Fruit fly (Drosophila melanogaster) whole organism, prepupa: ENCODE measurements around the gene Mst85C.

Experiments
- Blimp-1 ChIP-seq: fragments of 200-800 bp; sonication (Bioruptor generic); optimal IDR thresholded peaks from 3 replicates; lab custom pipeline; 2017; ENCODE audit warnings: missing biosample characterization, missing genetic modification characterization, mild to moderate bottlenecking, moderate library complexity, missing genetic modification reagents
- CG10631 ChIP-seq: fragments of 200-800 bp; sonication (Bioruptor generic); optimal IDR thresholded peaks from 2 replicates; lab custom pipeline; 2016; ENCODE audit warnings: missing biosample characterization, missing genetic modification characterization
- CG10669 ChIP-seq: fragments of 200-800 bp; sonication (Bioruptor generic); optimal IDR thresholded peaks from 3 replicates; lab custom pipeline; 2018; ENCODE audit warnings: missing biosample characterization, mild to moderate bottlenecking, missing genetic modification characterization, moderate library complexity
- CG11762 ChIP-seq: fragments of 200-800 bp; sonication (Bioruptor generic); optimal IDR thresholded peaks from 3 replicates; lab custom pipeline; 2016; ENCODE audit warnings: missing biosample characterization, missing genetic modification characterization; ENCODE audit not compliant: insufficient read depth
- CG15336 ChIP-seq: fragments of 200-800 bp; sonication (Bioruptor generic); IDR thresholded peaks from 2 replicates; pipeline ENCODE4 v1.3.6; 2022; ENCODE audit warnings: missing biosample characterization, missing genetic modification characterization
- CG1621 ChIP-seq: fragments of 200-800 bp; sonication (Bioruptor generic); optimal IDR thresholded peaks from 3 replicates; lab custom pipeline; 2018; ENCODE audit warnings: missing biosample characterization, mild to moderate bottlenecking, missing genetic modification characterization
- CG34406 ChIP-seq: fragments of 200-800 bp; sonication (Bioruptor generic); optimal IDR thresholded peaks from 3 replicates; lab custom pipeline; 2016; ENCODE audit warnings: missing biosample characterization, missing genetic modification characterization
- CG3919 ChIP-seq: fragments of 200-800 bp; sonication (Bioruptor generic); optimal IDR thresholded peaks from 3 replicates; lab custom pipeline; 2016; ENCODE audit warnings: missing biosample characterization, missing genetic modification characterization
- CG6163 ChIP-seq: fragments of 200-800 bp; sonication (Bioruptor generic); IDR thresholded peaks from 3 replicates; pipeline ENCODE4 v1.3.6; 2022; ENCODE audit warnings: missing biosample characterization, missing genetic modification characterization
- CG6276 ChIP-seq: fragments of 200-800 bp; sonication (Bioruptor generic); optimal IDR thresholded peaks from 2 replicates; lab custom pipeline; 2017; ENCODE audit warnings: missing biosample characterization, mild to moderate bottlenecking, missing genetic modification characterization
- CG6792 ChIP-seq: fragments of 200-800 bp; sonication (Bioruptor generic); optimal IDR thresholded peaks from 3 replicates; lab custom pipeline; 2016; ENCODE audit warnings: missing biosample characterization, missing genetic modification characterization
- CG6808 ChIP-seq: fragments of 200-800 bp; sonication (Bioruptor generic); optimal IDR thresholded peaks from 3 replicates; lab custom pipeline; 2017; ENCODE audit warnings: missing biosample characterization, missing genetic modification characterization, mild to moderate bottlenecking, moderate library complexity, missing genetic modification reagents
- CG6854 ChIP-seq: fragments of 200-800 bp; sonication (Bioruptor generic); optimal IDR thresholded peaks from 2 replicates; lab custom pipeline; 2017; ENCODE audit warnings: missing biosample characterization, mild to moderate bottlenecking, missing genetic modification characterization
- CG7368 ChIP-seq: fragments of 200-800 bp; sonication (Bioruptor generic); optimal IDR thresholded peaks from 3 replicates; lab custom pipeline; 2016; ENCODE audit warnings: missing biosample characterization, missing genetic modification characterization
- CG8119 ChIP-seq: fragments of 200-800 bp; sonication (Bioruptor generic); IDR thresholded peaks from 3 replicates; pipeline ENCODE4 v1.3.6; 2022; ENCODE audit warnings: missing biosample characterization, missing genetic modification characterization
- CG8319 ChIP-seq: fragments of 200-800 bp; sonication (Bioruptor generic); optimal IDR thresholded peaks from 3 replicates; lab custom pipeline; 2016; ENCODE audit warnings: missing biosample characterization, missing genetic modification characterization
- CG8632 ChIP-seq: fragments of 200-800 bp; sonication (Bioruptor generic); optimal IDR thresholded peaks from 3 replicates; lab custom pipeline; 2016; ENCODE audit warnings: missing biosample characterization, missing genetic modification characterization
- CG9139 ChIP-seq: fragments of 200-800 bp; sonication (Bioruptor generic); optimal IDR thresholded peaks from 3 replicates; lab custom pipeline; 2017; ENCODE audit warnings: missing biosample characterization, mild to moderate bottlenecking, missing genetic modification characterization
- Eip75B ChIP-seq: fragments of 200-800 bp; sonication (Bioruptor generic); optimal IDR thresholded peaks from 3 replicates; lab custom pipeline; 2016; ENCODE audit warnings: missing biosample characterization, missing genetic modification characterization
- Eip78C ChIP-seq: fragments of 200-800 bp; sonication (Bioruptor generic); peaks from one replicate; lab custom pipeline; 2016; ENCODE audit warnings: missing biosample characterization, missing genetic modification characterization
- Eip93F ChIP-seq: fragments of 200-800 bp; sonication (Bioruptor generic); optimal IDR thresholded peaks from 2 replicates; lab custom pipeline; 2016; ENCODE audit warnings: missing biosample characterization, mild to moderate bottlenecking, missing genetic modification characterization
- Ets21C ChIP-seq: fragments of 200-800 bp; sonication (Bioruptor generic); optimal IDR thresholded peaks from 3 replicates; lab custom pipeline; 2016; ENCODE audit warnings: missing biosample characterization, missing genetic modification characterization
- Gug ChIP-seq: fragments of 200-800 bp; sonication (Bioruptor generic); IDR thresholded peaks from 2 replicates; pipeline ENCODE4 v1.3.6; 2022; ENCODE audit warnings: missing biosample characterization, missing genetic modification characterization
- Hr38 ChIP-seq: sonication (Bioruptor generic); optimal IDR thresholded peaks from 2 replicates; lab custom pipeline; 2016; ENCODE audit warnings: missing biosample characterization, missing genetic modification characterization
- Hr39 ChIP-seq: fragments of 200-800 bp; sonication (Bioruptor generic); optimal IDR thresholded peaks from 2 replicates; lab custom pipeline; 2016; ENCODE audit warnings: missing biosample characterization, missing genetic modification characterization
- Hr4 ChIP-seq: fragments of 200-800 bp; sonication (Bioruptor generic); optimal IDR thresholded peaks from 3 replicates; lab custom pipeline; 2016; ENCODE audit warnings: missing biosample characterization, missing genetic modification characterization
- Lpt ChIP-seq: fragments of 200-800 bp; sonication (Bioruptor generic); optimal IDR thresholded peaks from 3 replicates; lab custom pipeline; 2016; ENCODE audit warnings: missing biosample characterization, missing genetic modification characterization
- Met ChIP-seq: fragments of 200-800 bp; sonication (Bioruptor generic); optimal IDR thresholded peaks from 3 replicates; lab custom pipeline; 2016; ENCODE audit warnings: missing biosample characterization, missing genetic modification characterization
- OdsH ChIP-seq: fragments of 200-800 bp; sonication (Bioruptor generic); optimal IDR thresholded peaks from 3 replicates; lab custom pipeline; 2016; ENCODE audit warnings: missing biosample characterization, missing genetic modification characterization
- Smox ChIP-seq: fragments of 200-800 bp; sonication (Bioruptor generic); optimal IDR thresholded peaks from 3 replicates; lab custom pipeline; 2016; ENCODE audit warnings: missing biosample characterization, missing genetic modification characterization
- Sox102F ChIP-seq: fragments of 200-800 bp; sonication (Bioruptor generic); optimal IDR thresholded peaks from 2 replicates; lab custom pipeline; 2016; ENCODE audit warnings: missing biosample characterization, mild to moderate bottlenecking, missing genetic modification characterization
- Sox14 ChIP-seq: fragments of 200-800 bp; sonication (Bioruptor generic); optimal IDR thresholded peaks from 3 replicates; lab custom pipeline; 2016; ENCODE audit warnings: missing biosample characterization, missing genetic modification characterization
- Sox15 ChIP-seq: fragments of 200-800 bp; sonication (Bioruptor generic); optimal IDR thresholded peaks from 3 replicates; lab custom pipeline; 2016; ENCODE audit warnings: missing biosample characterization, missing genetic modification characterization
- achi ChIP-seq: fragments of 200-800 bp; sonication (Bioruptor generic); optimal IDR thresholded peaks from 3 replicates; lab custom pipeline; 2016; ENCODE audit warnings: missing biosample characterization, missing genetic modification characterization
- cyc ChIP-seq: fragments of 200-800 bp; sonication (Bioruptor generic); optimal IDR thresholded peaks from 3 replicates; lab custom pipeline; 2016; ENCODE audit warnings: missing biosample characterization, missing genetic modification characterization
- dac ChIP-seq: fragments of 200-800 bp; sonication (Bioruptor generic); optimal IDR thresholded peaks from 2 replicates; lab custom pipeline; 2017; ENCODE audit warnings: missing biosample characterization, mild to moderate bottlenecking, missing genetic modification characterization
- dsx ChIP-seq: fragments of 200-800 bp; optimal IDR thresholded peaks from 3 replicates; lab custom pipeline; 2019; ENCODE audit warnings: missing biosample characterization, mild to moderate bottlenecking, missing genetic modification characterization, moderate library complexity; ENCODE audit not compliant: poor library complexity, severe bottlenecking
- eg ChIP-seq: fragments of 200-800 bp; sonication (Bioruptor generic); IDR thresholded peaks from 3 replicates; pipeline ENCODE4 v1.3.6; 2022; ENCODE audit warnings: missing biosample characterization, missing genetic modification characterization
- esn ChIP-seq: fragments of 200-800 bp; sonication (Bioruptor generic); optimal IDR thresholded peaks from 2 replicates; lab custom pipeline; 2016; ENCODE audit warnings: missing biosample characterization, mild to moderate bottlenecking, missing genetic modification characterization, moderate library complexity
- fd59A ChIP-seq: fragments of 200-800 bp; sonication (Bioruptor generic); optimal IDR thresholded peaks from 2 replicates; lab custom pipeline; 2017; ENCODE audit warnings: missing biosample characterization, mild to moderate bottlenecking, missing genetic modification characterization, missing genetic modification reagents
- fkh ChIP-seq: fragments of 200-800 bp; sonication (Bioruptor generic); optimal IDR thresholded peaks from 3 replicates; lab custom pipeline; 2017; ENCODE audit warnings: missing biosample characterization, mild to moderate bottlenecking, missing genetic modification characterization, moderate library complexity
- net ChIP-seq: fragments of 200-800 bp; sonication (Bioruptor generic); optimal IDR thresholded peaks from 3 replicates; lab custom pipeline; 2016; ENCODE audit warnings: missing biosample characterization, missing genetic modification characterization
- pdm3 ChIP-seq: fragments of 200-800 bp; sonication (Bioruptor generic); optimal IDR thresholded peaks from 3 replicates; lab custom pipeline; 2016; ENCODE audit warnings: missing biosample characterization, missing genetic modification characterization
- spab ChIP-seq: fragments of 200-800 bp; sonication (Bioruptor generic); optimal IDR thresholded peaks from 2 replicates; lab custom pipeline; 2017; ENCODE audit warnings: missing biosample characterization, mild to moderate bottlenecking, missing genetic modification characterization, missing genetic modification reagents
- ss ChIP-seq, 2 experiments: fragments of 200-800 bp; sonication (Bioruptor generic); optimal IDR thresholded peaks; 2 replicates in 1 of 2; 3 replicates in 1 of 2; lab custom pipeline; 2017 to 2018; ENCODE audit warnings: mild to moderate bottlenecking in 2 of 2, missing biosample characterization in 2 of 2, missing genetic modification characterization in 2 of 2, moderate library complexity in 1 of 2
- svp ChIP-seq: fragments of 200-800 bp; sonication (Bioruptor generic); peaks from one replicate; lab custom pipeline; 2016; ENCODE audit warnings: missing biosample characterization, missing genetic modification characterization

Mst85C gene

dm6 chr3R:9053850-9054441 is 5.5 kb downstream of the Mst85C start (continued):
- TF ChIP-seq CG6808 (GFP tag; lab: Kevin White, UChicago) (peak; percentile 53), Met (peak; percentile 62), CG6792 (peak; percentile 68), CG10669 (GFP tag; lab: Kevin White, UChicago) (peak; percentile 38), Hr39 (GFP tag; lab: Kevin White, UChicago) (peak; percentile 80), Sox102F (peak; percentile 57), pdm3 (peak; percentile 71), ss (GFP tag; optimal IDR thresholded peaks at IDR 0.05; lab: Kevin White, UChicago) (peak in 1 of 2 experiments; percentile 47), CG7368 (GFP tag; lab: Kevin White, UChicago) (peak; percentile 31), achi (GFP tag; lab: Kevin White, UChicago) (peak; percentile 58), CG6163 (GFP tag; lab: Robert Waterston, UW) (no peak), svp (GFP tag; lab: Kevin White, UChicago) (peak; percentile 90), fkh (GFP tag; lab: Kevin White, UChicago) (no peak), CG1621 (tag; lab: Kevin White, UChicago) (no peak), Smox (GFP tag; lab: Kevin White, UChicago) (peak; percentile 53), Lpt (GFP tag; lab: Kevin White, UChicago) (no peak), CG15336 (GFP tag; lab: Robert Waterston, UW) (no peak), esn (GFP tag; lab: Kevin White, UChicago) (peak; percentile 59)

dm6 chr3R:9054442-9055118 is 6.1 kb downstream of the Mst85C start:
- TF ChIP-seq eg (GFP tag; lab: Robert Waterston, UW) = no peak
- TF ChIP-seq CG6854 (GFP tag; lab: Kevin White, UChicago) = no peak
- no peak for TF ChIP-seq Gug (GFP tag; lab: Robert Waterston, UW)
- TF ChIP-seq CG1621 (tag; lab: Kevin White, UChicago) = no peak
- peak; percentile 50 for TF ChIP-seq CG11762 (GFP tag; lab: Kevin White, UChicago)
- TF ChIP-seq CG8319 = no peak
- TF ChIP-seq Eip93F (GFP tag; lab: Kevin White, UChicago) = peak; percentile 35
- TF ChIP-seq fd59A = no peak
- TF ChIP-seq esn (GFP tag; lab: Kevin White, UChicago) = no peak
- no peak for TF ChIP-seq CG6163 (GFP tag; lab: Robert Waterston, UW)
- no peak for TF ChIP-seq Hr39 (GFP tag; lab: Kevin White, UChicago)
- TF ChIP-seq CG10669 (GFP tag; lab: Kevin White, UChicago) = peak; percentile 25
- TF ChIP-seq net (GFP tag; lab: Kevin White, UChicago) = peak; percentile 43
- TF ChIP-seq CG34406 = peak; percentile 25
- TF ChIP-seq CG9139 (GFP tag; lab: Kevin White, UChicago) = no peak
- TF ChIP-seq CG8632 (GFP tag; lab: Kevin White, UChicago) = peak; percentile 2
- peak; percentile 20 for TF ChIP-seq CG6808 (GFP tag; lab: Kevin White, UChicago)
- TF ChIP-seq CG3919 (GFP tag; lab: Kevin White, UChicago) = peak; percentile 49
- TF ChIP-seq Ets21C (GFP tag; lab: Kevin White, UChicago) = no peak
- TF ChIP-seq pdm3 = peak; percentile 41
- TF ChIP-seq svp (GFP tag; lab: Kevin White, UChicago) = no peak
- TF ChIP-seq Hr38 (GFP tag; lab: Kevin White, UChicago) = no peak
- TF ChIP-seq Blimp-1 (GFP tag; lab: Kevin White, UChicago) = no peak
- peak; percentile 57 for TF ChIP-seq CG10631 (GFP tag; lab: Kevin White, UChicago)
- peak; percentile 50 for TF ChIP-seq dsx
- no peak for TF ChIP-seq Sox15 (GFP tag; lab: Kevin White, UChicago)
- no peak for TF ChIP-seq Eip75B (GFP tag; lab: Kevin White, UChicago)
- peak; percentile 48 for TF ChIP-seq Hr4
- TF ChIP-seq Sox14 (GFP tag; lab: Kevin White, UChicago) = no peak
- no peak for TF ChIP-seq CG8119
- TF ChIP-seq CG15336 (GFP tag; lab: Robert Waterston, UW) = no peak
- peak in 1 of 2 experiments; percentile 24 for TF ChIP-seq ss (GFP tag; optimal IDR thresholded peaks at IDR 0.05; lab: Kevin White, UChicago)
- TF ChIP-seq cyc (GFP tag; lab: Kevin White, UChicago) = peak; percentile 3
- TF ChIP-seq spab (GFP tag; lab: Kevin White, UChicago) = peak; percentile 18
- TF ChIP-seq Smox (GFP tag; lab: Kevin White, UChicago) = no peak
- TF ChIP-seq CG7368 (GFP tag; lab: Kevin White, UChicago) = no peak
- peak; percentile 44 for TF ChIP-seq dac
- TF ChIP-seq OdsH (GFP tag; lab: Kevin White, UChicago) = peak; percentile 65
- peak; percentile 94 for TF ChIP-seq Eip78C (GFP tag; lab: Kevin White, UChicago)
- TF ChIP-seq CG6276 (GFP tag; lab: Kevin White, UChicago) = peak; percentile 47
- peak; percentile 52 for TF ChIP-seq Lpt (GFP tag; lab: Kevin White, UChicago)
